Fruit fly (Drosophila melanogaster) whole organism, embryonic: ENCODE results near the gene CG10948.

ENCODE experiments used
- CG10209 ChIP-seq: fragments of 200-800 bp; sonication (Bioruptor generic); optimal IDR thresholded peaks from 3 replicates; lab custom pipeline; 2017; ENCODE audit warnings: missing biosample characterization, mild to moderate bottlenecking, missing genetic modification characterization, missing genetic modification reagents
- CG10267 ChIP-seq: fragments of 200-800 bp; sonication (Bioruptor generic); optimal IDR thresholded peaks from 2 replicates; lab custom pipeline; 2018; ENCODE audit warnings: missing biosample characterization, mild to moderate bottlenecking, missing genetic modification characterization, moderate library complexity
- CG10543 ChIP-seq: fragments of 200-800 bp; sonication (Bioruptor generic); optimal IDR thresholded peaks from 3 replicates; lab custom pipeline; 2017; ENCODE audit warnings: missing biosample characterization, mild to moderate bottlenecking, missing genetic modification characterization, moderate library complexity
- CG11085 ChIP-seq: fragments of 200-800 bp; sonication (Bioruptor generic); IDR thresholded peaks from 2 replicates; pipeline ENCODE4 v1.3.6; 2022; ENCODE audit warnings: missing biosample characterization, missing genetic modification characterization
- CG1233 ChIP-seq: fragments of 200-800 bp; sonication (Bioruptor generic); optimal IDR thresholded peaks from 4 replicates; lab custom pipeline; 2018; ENCODE audit warnings: missing biosample characterization, mild to moderate bottlenecking, missing genetic modification characterization
- CG12391 ChIP-seq: fragments of 200-800 bp; sonication (Bioruptor generic); optimal IDR thresholded peaks from 3 replicates; lab custom pipeline; 2018; ENCODE audit warnings: missing biosample characterization, mild to moderate bottlenecking, missing genetic modification characterization, moderate library complexity
- CG12769 ChIP-seq: fragments of 200-800 bp; sonication (Bioruptor generic); optimal IDR thresholded peaks from 2 replicates; lab custom pipeline; 2019; ENCODE audit warnings: missing biosample characterization, mild to moderate bottlenecking, missing genetic modification characterization, moderate library complexity
- CG12942 ChIP-seq: fragments of 200-800 bp; sonication (Bioruptor generic); optimal IDR thresholded peaks from 3 replicates; lab custom pipeline; 2016; ENCODE audit warnings: missing biosample characterization, missing genetic modification characterization
- CG15269 ChIP-seq: fragments of 200-800 bp; sonication (Bioruptor generic); optimal IDR thresholded peaks from 2 replicates; lab custom pipeline; 2018; ENCODE audit warnings: missing biosample characterization, mild to moderate bottlenecking, missing genetic modification characterization, moderate library complexity
- CG1529 ChIP-seq: fragments of 200-800 bp; sonication (Bioruptor generic); optimal IDR thresholded peaks from 3 replicates; lab custom pipeline; 2018; ENCODE audit warnings: missing biosample characterization, missing genetic modification characterization
- CG15601 ChIP-seq: fragments of 200-800 bp; sonication (Bioruptor generic); optimal IDR thresholded peaks from 3 replicates; lab custom pipeline; 2019; ENCODE audit warnings: missing biosample characterization, mild to moderate bottlenecking, missing genetic modification characterization, moderate library complexity
- CG17186 ChIP-seq: fragments of 200-800 bp; sonication (Bioruptor generic); optimal IDR thresholded peaks from 3 replicates; lab custom pipeline; 2017; ENCODE audit warnings: missing biosample characterization, missing genetic modification reagents, missing genetic modification characterization
- CG17328 ChIP-seq: fragments of 200-800 bp; sonication (Bioruptor generic); IDR thresholded peaks from 2 replicates; pipeline ENCODE4 v1.3.6; 2022; ENCODE audit warnings: missing biosample characterization, missing genetic modification characterization
- CG17568 ChIP-seq: fragments of 200-800 bp; sonication (Bioruptor generic); optimal IDR thresholded peaks from 2 replicates; lab custom pipeline; 2018; ENCODE audit warnings: missing biosample characterization, mild to moderate bottlenecking, missing genetic modification characterization, moderate library complexity
- CG17829 ChIP-seq: fragments of 200-800 bp; optimal IDR thresholded peaks from 2 replicates; lab custom pipeline; 2019; ENCODE audit warnings: missing biosample characterization, mild to moderate bottlenecking, missing genetic modification characterization, moderate library complexity
- CG2202 ChIP-seq: fragments of 200-800 bp; sonication (Bioruptor generic); optimal IDR thresholded peaks from 2 replicates; lab custom pipeline; 2018; ENCODE audit warnings: missing biosample characterization, mild to moderate bottlenecking, missing genetic modification characterization
- CG2875 ChIP-seq: fragments of 200-800 bp; sonication (Bioruptor generic); optimal IDR thresholded peaks from 2 replicates; lab custom pipeline; 2017; ENCODE audit warnings: missing biosample characterization, mild to moderate bottlenecking, missing genetic modification characterization, missing genetic modification reagents
- CG5245 ChIP-seq: fragments of 200-800 bp; sonication (Bioruptor generic); optimal IDR thresholded peaks from 3 replicates; lab custom pipeline; 2016; ENCODE audit warnings: missing biosample characterization, missing genetic modification characterization
- CG7372 ChIP-seq: fragments of 200-800 bp; sonication (Bioruptor generic); IDR thresholded peaks from 2 replicates; pipeline ENCODE4 v1.3.6; 2022; ENCODE audit warnings: missing biosample characterization, missing genetic modification characterization
- CG8290 ChIP-seq, 3 experiments: fragments of 200-800 bp; sonication (Bioruptor generic); optimal IDR thresholded peaks; 2 replicates each; lab custom pipeline; 2016 to 2019; ENCODE audit warnings: missing biosample characterization in 3 of 3, missing genetic modification characterization in 3 of 3, mild to moderate bottlenecking in 2 of 3, moderate library complexity in 1 of 3
- Dref ChIP-seq: fragments of 200-800 bp; sonication (Bioruptor generic); IDR thresholded peaks from 2 replicates; pipeline ENCODE4 v1.3.6; 2022; ENCODE audit warnings: missing biosample characterization, missing genetic modification characterization
- Gug ChIP-seq: fragments of 200-800 bp; sonication (Bioruptor generic); IDR thresholded peaks from 4 replicates; pipeline ENCODE4 v1.3.6; 2022; ENCODE audit warnings: missing biosample characterization, missing genetic modification characterization
- H2.0 ChIP-seq: fragments of 200-800 bp; sonication (Bioruptor generic); IDR thresholded peaks from 2 replicates; pipeline ENCODE4 v1.3.6; 2022; ENCODE audit warnings: missing biosample characterization, missing genetic modification characterization
- Hmr ChIP-seq: fragments of 200-800 bp; sonication (Bioruptor generic); optimal IDR thresholded peaks from 3 replicates; lab custom pipeline; 2017; ENCODE audit warnings: mild to moderate bottlenecking, missing biosample characterization, missing genetic modification reagents, missing genetic modification characterization
- MTF-1 ChIP-seq: fragments of 200-800 bp; sonication (Bioruptor generic); optimal IDR thresholded peaks from 2 replicates; lab custom pipeline; 2018; ENCODE audit warnings: missing biosample characterization, mild to moderate bottlenecking, missing genetic modification characterization, borderline replicate concordance
- Med ChIP-seq: fragments of 200-800 bp; sonication (Bioruptor generic); peaks from one replicate; lab custom pipeline; 2016; ENCODE audit warnings: missing biosample characterization, missing genetic modification characterization, mild to moderate bottlenecking, inconsistent platforms, moderate library complexity
- Nf-YB ChIP-seq: fragments of 200-800 bp; sonication (Bioruptor generic); optimal IDR thresholded peaks from 3 replicates; lab custom pipeline; 2019; ENCODE audit warnings: missing biosample characterization, mild to moderate bottlenecking, missing genetic modification characterization, moderate library complexity
- Oli ChIP-seq: fragments of 200-800 bp; sonication (Bioruptor generic); optimal IDR thresholded peaks from 2 replicates; lab custom pipeline; 2018; ENCODE audit warnings: missing biosample characterization, mild to moderate bottlenecking, missing genetic modification characterization, moderate library complexity
- Opbp ChIP-seq: fragments of 200-800 bp; sonication (Bioruptor generic); IDR thresholded peaks from 3 replicates; pipeline ENCODE4 v1.3.6; 2022; ENCODE audit warnings: missing biosample characterization, missing genetic modification characterization; ENCODE audit not compliant: partially characterized antibody
- PHDP ChIP-seq: fragments of 200-800 bp; sonication (Bioruptor generic); optimal IDR thresholded peaks from 3 replicates; lab custom pipeline; 2018; ENCODE audit warnings: missing biosample characterization, mild to moderate bottlenecking, missing genetic modification characterization, moderate library complexity
- Sin3A ChIP-seq: fragments of >200 bp; optimal IDR thresholded peaks from 2 replicates; lab custom pipeline; 2018
- Six4 ChIP-seq: fragments of 200-800 bp; sonication (Bioruptor generic); optimal IDR thresholded peaks from 2 replicates; lab custom pipeline; 2016; ENCODE audit warnings: missing biosample characterization, missing genetic modification characterization
- Taf1 ChIP-seq: fragments of 200-800 bp; sonication (Bioruptor generic); IDR thresholded peaks from 2 replicates; pipeline ENCODE4 v1.3.6; 2022; ENCODE audit warnings: missing biosample characterization, missing genetic modification characterization
- Xrp1 ChIP-seq: fragments of 200-800 bp; sonication (Bioruptor generic); IDR thresholded peaks from 2 replicates; pipeline ENCODE4 v1.3.6; 2022; ENCODE audit warnings: missing biosample characterization, missing genetic modification characterization
- bab2 ChIP-seq: fragments of 200-800 bp; sonication (Bioruptor generic); optimal IDR thresholded peaks from 2 replicates; lab custom pipeline; 2016; ENCODE audit warnings: missing biosample characterization, missing genetic modification characterization
- cas ChIP-seq: fragments of 200-800 bp; sonication (Bioruptor generic); IDR thresholded peaks from 2 replicates; pipeline ENCODE4 v1.3.6; 2022; ENCODE audit warnings: missing biosample characterization, missing genetic modification characterization
- disco-r ChIP-seq: fragments of 200-800 bp; sonication (Bioruptor generic); optimal IDR thresholded peaks from 2 replicates; lab custom pipeline; 2016; ENCODE audit warnings: missing biosample characterization, missing genetic modification characterization
- dmrt99B ChIP-seq: fragments of 200-800 bp; sonication (Bioruptor generic); optimal IDR thresholded peaks from 2 replicates; lab custom pipeline; 2018; ENCODE audit warnings: missing biosample characterization, mild to moderate bottlenecking, missing genetic modification characterization, moderate library complexity
- ems ChIP-seq: fragments of 200-800 bp; sonication (Bioruptor generic); optimal IDR thresholded peaks from 3 replicates; lab custom pipeline; 2016; ENCODE audit warnings: missing biosample characterization, missing genetic modification characterization
- exex ChIP-seq: fragments of 200-800 bp; sonication (Bioruptor generic); optimal IDR thresholded peaks from 4 replicates; lab custom pipeline; 2018; ENCODE audit warnings: missing biosample characterization, mild to moderate bottlenecking, missing genetic modification characterization, moderate library complexity
- fd3F ChIP-seq: fragments of 200-800 bp; sonication (Bioruptor generic); optimal IDR thresholded peaks from 2 replicates; lab custom pipeline; 2018; ENCODE audit warnings: missing biosample characterization, mild to moderate bottlenecking, missing genetic modification characterization, moderate library complexity
- gsb ChIP-seq: fragments of 200-800 bp; sonication (Bioruptor generic); IDR thresholded peaks from 2 replicates; pipeline ENCODE4 v1.3.6; 2022; ENCODE audit warnings: missing biosample characterization, missing genetic modification characterization
- ind ChIP-seq: fragments of 200-800 bp; sonication (Bioruptor generic); optimal IDR thresholded peaks from 3 replicates; lab custom pipeline; 2016; ENCODE audit warnings: missing biosample characterization, missing genetic modification characterization
- odd ChIP-seq: fragments of 200-800 bp; sonication (Bioruptor generic); optimal IDR thresholded peaks from 2 replicates; lab custom pipeline; 2017; ENCODE audit warnings: missing biosample characterization, mild to moderate bottlenecking, missing genetic modification characterization
- sd ChIP-seq: fragments of 200-800 bp; sonication (Bioruptor generic); optimal IDR thresholded peaks from 3 replicates; lab custom pipeline; 2018; ENCODE audit warnings: missing biosample characterization, mild to moderate bottlenecking, missing genetic modification characterization, moderate library complexity
- seq ChIP-seq: fragments of 200-800 bp; sonication (Bioruptor generic); IDR thresholded peaks from 2 replicates; pipeline ENCODE4 v1.3.6; 2022; ENCODE audit warnings: missing biosample characterization, missing genetic modification characterization
- slou ChIP-seq: fragments of 200-800 bp; sonication (Bioruptor generic); optimal IDR thresholded peaks from 3 replicates; lab custom pipeline; 2016; ENCODE audit warnings: missing biosample characterization, missing genetic modification characterization
- stc ChIP-seq: fragments of 200-800 bp; sonication (Bioruptor generic); IDR thresholded peaks from 2 replicates; pipeline ENCODE4 v1.3.6; 2022; ENCODE audit warnings: missing biosample characterization, missing genetic modification characterization
- tap ChIP-seq: fragments of 200-800 bp; optimal IDR thresholded peaks from 3 replicates; lab custom pipeline; 2019; ENCODE audit warnings: missing biosample characterization, mild to moderate bottlenecking, missing genetic modification characterization, moderate library complexity
- tin ChIP-seq: fragments of 200-800 bp; sonication (Bioruptor generic); optimal IDR thresholded peaks from 3 replicates; lab custom pipeline; 2016; ENCODE audit warnings: missing biosample characterization, missing genetic modification characterization
- vvl ChIP-seq: fragments of 200-800 bp; sonication (Bioruptor generic); IDR thresholded peaks from 2 replicates; pipeline ENCODE4 v1.3.6; 2022; ENCODE audit warnings: missing biosample characterization, missing genetic modification characterization

The CG10948 gene

DNA sequence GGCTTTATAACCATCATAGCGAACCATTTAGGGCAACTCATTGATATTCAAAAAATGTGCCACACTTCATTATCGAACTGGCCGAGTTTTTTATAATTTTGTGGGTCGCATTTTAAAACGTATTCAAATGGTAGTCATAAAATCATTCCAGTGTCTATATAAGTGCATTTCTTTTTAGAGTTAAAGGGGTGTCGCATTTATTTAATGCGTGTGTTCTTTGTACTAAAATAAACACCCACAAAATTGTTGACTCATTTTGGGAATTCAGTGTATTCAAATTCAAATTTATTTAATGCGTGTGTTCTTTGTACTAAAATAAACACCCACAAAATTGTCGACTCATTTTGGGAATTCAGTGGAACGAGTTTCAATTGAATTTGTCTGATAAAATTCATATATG lies 19.5 kb downstream of the CG10948 start:
- TF ChIP-seq CG17186 (GFP tag; lab: Kevin White, UChicago) (no peak), CG2875 (GFP tag; lab: Kevin White, UChicago) (peak; percentile 10), CG10209 (GFP tag; lab: Kevin White, UChicago) (peak; percentile 17), CG5245 (GFP tag; lab: Kevin White, UChicago) (no peak), Oli (peak; percentile 2), CG10267 (tag; lab: Kevin White, UChicago) (no peak), Opbp (GFP tag; lab: Robert Waterston, UW) (no peak), ind (no peak), CG7372 (GFP tag; lab: Robert Waterston, UW) (no peak), Med (GFP tag; lab: Kevin White, UChicago) (peak; percentile 68), bab2 (GFP tag; lab: Kevin White, UChicago) (peak; percentile 28), CG17568 (peak; percentile 54), odd (GFP tag; lab: Kevin White, UChicago) (peak; percentile 18), CG17328 (0 out of 2 replicates have a peak, but pooled peaks have one; percentile 16), CG12391 (tag; lab: Kevin White, UChicago) (peak; percentile 4), exex (tag; lab: Kevin White, UChicago) (no peak), seq (GFP tag; lab: Robert Waterston, UW) (no peak), cas (GFP tag; lab: Robert Waterston, UW) (no peak), Six4 (GFP tag; lab: Kevin White, UChicago) (no peak), MTF-1 (no peak), gsb (GFP tag; lab: Robert Waterston, UW) (no peak), Sin3A (no peak), Gug (GFP tag; lab: Robert Waterston, UW) (no peak), dmrt99B (tag; lab: Kevin White, UChicago) (no peak), tin (no peak), CG17829 (tag; lab: Kevin White, UChicago) (no peak), vvl (peak; percentile 52; the same call in 1 of the 2 replicates), disco-r (GFP tag; lab: Kevin White, UChicago) (no peak), Hmr (GFP tag; lab: Kevin White, UChicago) (no peak), stc (GFP tag; lab: Robert Waterston, UW) (no peak; the same call in 1 of the 2 replicates), PHDP (tag; lab: Kevin White, UChicago) (peak; percentile 48), ems (GFP tag; lab: Kevin White, UChicago) (no peak), CG12769 (peak; percentile 16), CG1529 (GFP tag; lab: Kevin White, UChicago) (peak; percentile 9), CG2202 (tag; lab: Kevin White, UChicago) (peak; percentile 4), CG10543 (GFP tag; lab: Kevin White, UChicago) (no peak), CG15601 (peak; percentile 26), sd (tag; lab: Kevin White, UChicago) (peak; percentile 72), slou (no peak), Xrp1 (GFP tag; lab: Robert Waterston, UW) (peak; percentile 51; the same call in 1 of the 2 replicates), tap (no peak), CG8290 (GFP tag; optimal IDR thresholded peaks at IDR 0.05; lab: Kevin White, UChicago) (no peak), CG8290 (tag; optimal IDR thresholded peaks at IDR 0.05; lab: Kevin White, UChicago) (peak in 1 of 2 experiments; percentile 45), Taf1 (GFP tag; lab: Robert Waterston, UW) (no peak), fd3F (GFP tag; lab: Kevin White, UChicago) (peak; percentile 4), CG11085 (no peak), Dref (GFP tag; lab: Robert Waterston, UW) (no peak), H2.0 (GFP tag; lab: Robert Waterston, UW) (no peak), Nf-YB (GFP tag; lab: Kevin White, UChicago) (peak; percentile 1), CG1233 (GFP tag; lab: Kevin White, UChicago) (peak; percentile 17), CG12942 (no peak), CG15269 (peak; percentile 21)
